Fruit fly (Drosophila melanogaster): ENCODE data around the gene Mettl14.

dm6 chr2L:8266145-8266544, 42.1 kb upstream of the Mettl14 start:
- TF ChIP-seq CG16779 (tag; optimal IDR thresholded peaks at IDR 0.05) (peak; percentile 20), CG11294 (GFP tag; IDR thresholded peaks at IDR 0.05) (peak; percentile 62), Sox14 (GFP tag; optimal IDR thresholded peaks at IDR 0.05) (peak; percentile 23), fd85E (GFP tag; optimal IDR thresholded peaks at IDR 0.05) (no peak), Blimp-1 (GFP tag; optimal IDR thresholded peaks at IDR 0.05) (peak; percentile 12), CG3919 (GFP tag; optimal IDR thresholded peaks at IDR 0.05) (peak; percentile 79), Lpt (GFP tag; optimal IDR thresholded peaks at IDR 0.05) (peak; percentile 22), CG6854 (GFP tag; optimal IDR thresholded peaks at IDR 0.05) (no peak)

Data from whole organism, prepupa.